Fruit fly (Drosophila melanogaster) S2 (cell line): ENCODE data around the gene CG15739.

Experiments
- CG8478 ChIP-seq: fragments of >200 bp; optimal IDR thresholded peaks from 2 replicates; lab custom pipeline; 2018
- CTCF ChIP-seq, 2 experiments: fragments of >200 bp; optimal IDR thresholded peaks; 2 replicates each; lab custom pipeline; 2018

DNA sequence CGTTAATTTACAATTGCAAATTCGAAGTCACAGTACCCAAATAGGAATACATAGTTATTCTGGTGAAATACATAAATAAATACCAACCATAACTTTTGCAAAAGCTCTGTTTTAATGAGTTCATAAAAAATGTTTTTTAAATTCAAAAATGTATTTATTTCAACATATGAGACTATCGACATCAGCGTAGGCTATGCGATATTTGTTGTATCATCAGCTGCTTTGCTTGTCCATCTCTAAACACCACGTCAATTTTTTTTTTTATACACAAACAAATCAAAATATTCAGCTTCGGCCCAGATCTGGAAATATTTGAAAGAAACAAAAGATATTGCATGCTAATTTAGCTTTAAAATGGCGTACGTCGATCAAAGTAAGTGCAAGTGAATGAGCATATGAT is 15.0 kb downstream of the CG15739 start, which contains the start of gene CG1840:
- TF ChIP-seq CG8478 (lab: Kevin White, UChicago) (no peak), CTCF (optimal IDR thresholded peaks at IDR 0.05; lab: Kevin White, UChicago) (no peak)
